Worm (Caenorhabditis elegans) whole organism, L4 larva: ENCODE measurements around the gene T04C12.33.

Experiments
- ces-1 ChIP-seq: fragments of 150-350 bp; sonication (generic microtip); optimal IDR thresholded peaks from 4 replicates; lab custom pipeline; 2014; ENCODE audit warnings: missing biosample characterization, missing genetic modification reagents, missing genetic modification characterization
- daf-16 ChIP-seq, 3 experiments: sonication (generic microtip); optimal IDR thresholded peaks; 2 replicates each; lab custom pipeline; 2016 to 2017; ENCODE audit warnings: missing genetic modification characterization in 3 of 3, missing genetic modification reagents in 3 of 3, mild to moderate bottlenecking in 2 of 3, missing compliant biosample characterization in 2 of 3, missing biosample characterization in 1 of 3, moderate library complexity in 1 of 3
- lin-13 ChIP-seq: fragments of 150-350 bp; optimal IDR thresholded peaks from 2 replicates; lab custom pipeline; 2014; ENCODE audit warnings: missing biosample characterization, missing genetic modification reagents, missing genetic modification characterization
- nhr-28 ChIP-seq: fragments of 150-350 bp; optimal IDR thresholded peaks from 2 replicates; lab custom pipeline; 2014; ENCODE audit warnings: missing biosample characterization, missing genetic modification characterization
- nhr-76 ChIP-seq: fragments of 150-350 bp; optimal IDR thresholded peaks from 2 replicates; lab custom pipeline; 2014; ENCODE audit warnings: missing biosample characterization, missing genetic modification characterization
- set-16 ChIP-seq: fragments of 200-800 bp; sonication (Bioruptor generic); IDR thresholded peaks from 2 replicates; pipeline ENCODE4 v1.3.6; 2022; ENCODE audit warnings: missing genetic modification reagents, missing genetic modification characterization, missing compliant biosample characterization

DNA sequence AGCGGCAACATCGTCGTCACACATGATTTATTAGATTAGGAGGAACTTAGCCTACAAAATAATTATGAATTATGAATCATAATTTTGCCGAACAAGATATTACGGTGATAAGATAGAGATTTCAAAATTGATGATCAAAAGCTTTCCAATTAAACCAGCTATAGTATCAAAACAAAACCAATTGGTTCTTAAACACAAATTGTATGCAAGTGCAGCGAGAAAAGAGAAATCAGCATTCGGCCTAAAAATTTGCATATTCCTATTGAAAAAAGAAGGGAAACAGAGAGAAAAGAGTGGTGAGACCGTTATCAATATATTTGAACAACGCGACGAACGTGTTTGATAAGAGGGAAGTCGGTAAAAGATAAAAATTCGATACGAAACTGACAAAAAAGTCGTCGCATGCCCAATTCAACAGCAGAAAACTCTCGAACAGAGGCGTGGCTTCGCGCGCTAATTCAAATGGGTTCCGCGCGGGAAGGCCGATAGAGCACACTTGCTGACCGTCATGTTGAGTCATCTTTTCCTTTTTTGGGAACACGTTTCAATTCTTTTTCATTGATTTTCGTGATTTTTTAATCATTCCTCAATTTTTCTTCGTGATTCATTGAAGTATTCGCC is 26.2 kb downstream of the T04C12.33 start, which contains the start of gene act-2:
- TF ChIP-seq daf-16 (GFP tag; optimal IDR thresholded peaks at IDR 0.05; lab: Kevin White, UChicago) (no peak), daf-16 (tag; optimal IDR thresholded peaks at IDR 0.05; lab: Kevin White, UChicago) (no peak), lin-13 (GFP tag; lab: Kevin White, UChicago) (peak; percentile 28), nhr-76 (no peak), nhr-28 (tag; lab: Kevin White, UChicago) (peak; percentile 55), set-16 (GFP tag; lab: Robert Waterston, UW) (no peak; the same call in 1 of the 2 replicates), ces-1 (GFP tag; lab: Kevin White, UChicago) (no peak)
